Fruit fly (Drosophila melanogaster): ENCODE results near the gene CG9917.
A peak's percentile ranks its signal among the peaks of the same experiment; 100 is the strongest.

CG9917 gene

dm6 chrX:16279340-16279941, 43.6 kb downstream of the CG9917 start (continued):
- peak; percentile 92 for TF ChIP-seq row (GFP tag; IDR thresholded peaks at IDR 0.05)
- peak; percentile 43 for TF ChIP-seq Deaf1 (tag; optimal IDR thresholded peaks at IDR 0.05)
- TF ChIP-seq CG10959 (GFP tag; IDR thresholded peaks at IDR 0.05), result peak; percentile 82
- peak; percentile 58 for TF ChIP-seq btn (GFP tag; optimal IDR thresholded peaks at IDR 0.05)
- TF ChIP-seq CG4617 (GFP tag; optimal IDR thresholded peaks at IDR 0.05; ENCODE audit: borderline replicate concordance), result peak; percentile 47
- TF ChIP-seq Fer2 (tag; optimal IDR thresholded peaks at IDR 0.05), result peak; percentile 29
- TF ChIP-seq twi (tag; optimal IDR thresholded peaks at IDR 0.05), result peak; percentile 19
- TF ChIP-seq CG15269 (tag; optimal IDR thresholded peaks at IDR 0.05), result peak; percentile 80
- TF ChIP-seq CG12942 (GFP tag; optimal IDR thresholded peaks at IDR 0.05), result peak; percentile 65
- TF ChIP-seq repo (GFP tag; optimal IDR thresholded peaks at IDR 0.05), result peak; percentile 22
- peak; percentile 85 for TF ChIP-seq CG4424 (GFP tag; optimal IDR thresholded peaks at IDR 0.05)
- TF ChIP-seq CG1602 (GFP tag; optimal IDR thresholded peaks at IDR 0.05), result peak; percentile 69
- peak; percentile 70 for TF ChIP-seq CG33213 (GFP tag; optimal IDR thresholded peaks at IDR 0.05)
- TF ChIP-seq CG7987 (GFP tag; optimal IDR thresholded peaks at IDR 0.05), result peak; percentile 27
- peak; percentile 82 for TF ChIP-seq phol (tag; optimal IDR thresholded peaks at IDR 0.05)
- peak; percentile 21 for TF ChIP-seq CG6683 (GFP tag; optimal IDR thresholded peaks at IDR 0.05)
- peak; percentile 93 for TF ChIP-seq ci (GFP tag; IDR thresholded peaks at IDR 0.05)
- TF ChIP-seq sim (GFP tag; IDR thresholded peaks at IDR 0.05), result peak; percentile 83
- TF ChIP-seq Dad (GFP tag; optimal IDR thresholded peaks at IDR 0.05), result peak; percentile 74
- TF ChIP-seq CG18599 (GFP tag; optimal IDR thresholded peaks at IDR 0.05), result peak; percentile 73
- TF ChIP-seq CG9437 (GFP tag; optimal IDR thresholded peaks at IDR 0.05), result peak; percentile 51
- TF ChIP-seq MESR4 (GFP tag; optimal IDR thresholded peaks at IDR 0.05), result no peak
- TF ChIP-seq Hmx (GFP tag; optimal IDR thresholded peaks at IDR 0.05), result peak; percentile 74
- no peak for TF ChIP-seq zf30C (GFP tag; optimal IDR thresholded peaks at IDR 0.05)
- TF ChIP-seq stwl (tag; optimal IDR thresholded peaks at IDR 0.05), result no peak
- TF ChIP-seq CG4404 (GFP tag; IDR thresholded peaks at IDR 0.05), result peak; percentile 91
- TF ChIP-seq caup (GFP tag; optimal IDR thresholded peaks at IDR 0.05; ENCODE audit: severe bottlenecking), result peak; percentile 70
- no peak for TF ChIP-seq hth (optimal IDR thresholded peaks at IDR 0.05)
- peak; percentile 89 for TF ChIP-seq H2.0 (GFP tag; IDR thresholded peaks at IDR 0.05)
- TF ChIP-seq Mrtf (GFP tag; IDR thresholded peaks at IDR 0.05), result peak; percentile 89
- TF ChIP-seq ab (GFP tag; optimal IDR thresholded peaks at IDR 0.05), result peak; percentile 43
- peak; percentile 56; the same call in 2 of the 3 replicates for TF ChIP-seq Opbp (GFP tag; IDR thresholded peaks at IDR 0.05; ENCODE audit: partially characterized antibody)
- TF ChIP-seq CG17802 (tag; optimal IDR thresholded peaks at IDR 0.05), result peak; percentile 53
- peak; percentile 65 for TF ChIP-seq CG18619 (GFP tag; optimal IDR thresholded peaks at IDR 0.05)
- TF ChIP-seq CG11504 (tag; optimal IDR thresholded peaks at IDR 0.05), result peak; percentile 89
- TF ChIP-seq slou (GFP tag; optimal IDR thresholded peaks at IDR 0.05), result peak; percentile 30
- peak; percentile 83 for TF ChIP-seq CG5953 (GFP tag; IDR thresholded peaks at IDR 0.05)
- TF ChIP-seq Myb (GFP tag; optimal IDR thresholded peaks at IDR 0.05), result peak; percentile 56
- peak; percentile 83 for TF ChIP-seq bab2 (GFP tag; optimal IDR thresholded peaks at IDR 0.05)
- TF ChIP-seq Sry-β (GFP tag; optimal IDR thresholded peaks at IDR 0.05), result no peak
- peak; percentile 55 for TF ChIP-seq CG12659 (GFP tag; optimal IDR thresholded peaks at IDR 0.05)
- peak; percentile 75 for TF ChIP-seq CG13424 (tag; optimal IDR thresholded peaks at IDR 0.05)
- TF ChIP-seq CG14965 (GFP tag; optimal IDR thresholded peaks at IDR 0.05; ENCODE audit: borderline replicate concordance), result peak; percentile 19
- no peak for TF ChIP-seq Hand (GFP tag; optimal IDR thresholded peaks at IDR 0.05)
- TF ChIP-seq tin (GFP tag; optimal IDR thresholded peaks at IDR 0.05), result peak; percentile 74
- no peak for TF ChIP-seq mld (GFP tag; IDR thresholded peaks at IDR 0.05; ENCODE audit: partially characterized antibody)
- TF ChIP-seq mam (GFP tag; optimal IDR thresholded peaks at IDR 0.05), result peak; percentile 96
- no peak for TF ChIP-seq YL-1 (GFP tag; optimal IDR thresholded peaks at IDR 0.05)
- TF ChIP-seq CG9215 (GFP tag; IDR thresholded peaks at IDR 0.05), result peak; percentile 89
